Fruit fly (Drosophila melanogaster) whole organism, embryonic: Measurements from ENCODE around the gene CG10866.

Experiments used
- Asciz ChIP-seq: fragments of 200-800 bp; sonication (Bioruptor generic); optimal IDR thresholded peaks from 2 replicates; lab custom pipeline; 2017; ENCODE audit warnings: missing biosample characterization, mild to moderate bottlenecking, missing genetic modification characterization, missing genetic modification reagents
- Atf-2 ChIP-seq: fragments of 200-800 bp; sonication (Bioruptor generic); optimal IDR thresholded peaks from 2 replicates; lab custom pipeline; 2016; ENCODE audit warnings: missing biosample characterization, missing genetic modification characterization
- CG10543 ChIP-seq: fragments of 200-800 bp; sonication (Bioruptor generic); optimal IDR thresholded peaks from 3 replicates; lab custom pipeline; 2017; ENCODE audit warnings: missing biosample characterization, mild to moderate bottlenecking, missing genetic modification characterization, moderate library complexity
- CG11696 ChIP-seq: fragments of 200-800 bp; sonication (Bioruptor generic); IDR thresholded peaks from 2 replicates; pipeline ENCODE4 v1.3.6; 2022; ENCODE audit warnings: missing biosample characterization, missing genetic modification characterization
- CG12942 ChIP-seq: fragments of 200-800 bp; sonication (Bioruptor generic); optimal IDR thresholded peaks from 3 replicates; lab custom pipeline; 2016; ENCODE audit warnings: missing biosample characterization, missing genetic modification characterization
- CG15269 ChIP-seq: fragments of 200-800 bp; sonication (Bioruptor generic); optimal IDR thresholded peaks from 2 replicates; lab custom pipeline; 2018; ENCODE audit warnings: missing biosample characterization, mild to moderate bottlenecking, missing genetic modification characterization, moderate library complexity
- CG18011 ChIP-seq: fragments of 200-800 bp; sonication (Bioruptor generic); optimal IDR thresholded peaks from 2 replicates; lab custom pipeline; 2017; ENCODE audit warnings: missing biosample characterization, missing genetic modification characterization, mild to moderate bottlenecking, moderate library complexity, missing genotype
- CG2678 ChIP-seq: fragments of 200-800 bp; sonication (Bioruptor generic); optimal IDR thresholded peaks from 3 replicates; lab custom pipeline; 2019; ENCODE audit warnings: missing biosample characterization, mild to moderate bottlenecking, missing genetic modification characterization, moderate library complexity
- CG30020 ChIP-seq: fragments of 200-800 bp; optimal IDR thresholded peaks from 2 replicates; lab custom pipeline; 2019; ENCODE audit warnings: missing biosample characterization, mild to moderate bottlenecking, missing genetic modification characterization, moderate library complexity
- CG31365 ChIP-seq: fragments of 200-800 bp; sonication (Bioruptor generic); optimal IDR thresholded peaks from 2 replicates; lab custom pipeline; 2018; ENCODE audit warnings: missing biosample characterization, mild to moderate bottlenecking, missing genetic modification characterization
- CG31441 ChIP-seq: fragments of 200-800 bp; sonication (Bioruptor generic); IDR thresholded peaks from 2 replicates; pipeline ENCODE4 v1.3.6; 2022; ENCODE audit warnings: missing biosample characterization, missing genetic modification characterization
- CG34422 ChIP-seq: fragments of 200-800 bp; sonication (Bioruptor generic); IDR thresholded peaks from 3 replicates; pipeline ENCODE4 v1.3.6; 2022; ENCODE audit warnings: missing biosample characterization, missing genetic modification characterization
- CG4328 ChIP-seq: fragments of 200-800 bp; sonication (Bioruptor generic); optimal IDR thresholded peaks from 3 replicates; lab custom pipeline; 2017; ENCODE audit warnings: missing biosample characterization, missing genetic modification reagents, missing genetic modification characterization
- CG43689 ChIP-seq: fragments of 200-800 bp; sonication (Bioruptor generic); IDR thresholded peaks from 2 replicates; pipeline ENCODE4 v1.3.6; 2022; ENCODE audit warnings: missing biosample characterization, missing genetic modification characterization
- CG4404 ChIP-seq: fragments of 200-800 bp; sonication (Bioruptor generic); IDR thresholded peaks from 2 replicates; pipeline ENCODE4 v1.3.6; 2022; ENCODE audit warnings: missing biosample characterization, missing genetic modification characterization
- CG5953 ChIP-seq: fragments of 200-800 bp; sonication (Bioruptor generic); IDR thresholded peaks from 2 replicates; pipeline ENCODE4 v1.3.6; 2022; ENCODE audit warnings: missing biosample characterization, missing genetic modification characterization
- CG6654 ChIP-seq: fragments of 200-800 bp; sonication (Bioruptor generic); optimal IDR thresholded peaks from 2 replicates; lab custom pipeline; 2017; ENCODE audit warnings: missing biosample characterization, mild to moderate bottlenecking, missing genetic modification characterization
- CG8765 ChIP-seq: fragments of 200-800 bp; sonication (Bioruptor generic); IDR thresholded peaks from 2 replicates; pipeline ENCODE4 v1.3.6; 2022; ENCODE audit warnings: missing biosample characterization, missing genetic modification characterization
- CG9876 ChIP-seq: fragments of 200-800 bp; sonication (Bioruptor generic); optimal IDR thresholded peaks from 2 replicates; lab custom pipeline; 2016; ENCODE audit warnings: missing biosample characterization, missing genetic modification characterization
- Ets65A ChIP-seq: fragments of 200-800 bp; sonication (Bioruptor generic); peaks from one replicate; lab custom pipeline; 2016; ENCODE audit warnings: missing biosample characterization, missing genetic modification characterization
- Gsc ChIP-seq: fragments of 200-800 bp; sonication (Bioruptor generic); IDR thresholded peaks from 2 replicates; pipeline ENCODE4 v1.3.6; 2022; ENCODE audit warnings: missing biosample characterization, missing genetic modification characterization
- H2.0 ChIP-seq: fragments of 200-800 bp; sonication (Bioruptor generic); IDR thresholded peaks from 2 replicates; pipeline ENCODE4 v1.3.6; 2022; ENCODE audit warnings: missing biosample characterization, missing genetic modification characterization
- Hr3 ChIP-seq: fragments of 200-800 bp; sonication (Bioruptor generic); optimal IDR thresholded peaks from 3 replicates; lab custom pipeline; 2016; ENCODE audit warnings: missing biosample characterization, missing genetic modification characterization
- Kr ChIP-seq: fragments of 200-800 bp; sonication (Bioruptor generic); optimal IDR thresholded peaks from 2 replicates; lab custom pipeline; 2017; ENCODE audit warnings: missing biosample characterization, mild to moderate bottlenecking, missing genetic modification characterization
- Lpt ChIP-seq: fragments of >200 bp; optimal IDR thresholded peaks from 2 replicates; lab custom pipeline; 2018; ENCODE audit warnings: missing biosample characterization, missing genetic modification characterization
- NK7.1 ChIP-seq: fragments of 200-800 bp; sonication (Bioruptor generic); optimal IDR thresholded peaks from 3 replicates; lab custom pipeline; 2016; ENCODE audit warnings: missing biosample characterization, missing genetic modification characterization
- Nf-YC ChIP-seq: fragments of 200-800 bp; optimal IDR thresholded peaks from 3 replicates; lab custom pipeline; 2019; ENCODE audit warnings: missing biosample characterization, mild to moderate bottlenecking, missing genetic modification characterization, moderate library complexity
- Oli ChIP-seq: fragments of 200-800 bp; sonication (Bioruptor generic); optimal IDR thresholded peaks from 2 replicates; lab custom pipeline; 2018; ENCODE audit warnings: missing biosample characterization, mild to moderate bottlenecking, missing genetic modification characterization, moderate library complexity
- Rfx ChIP-seq: fragments of 200-800 bp; sonication (Bioruptor generic); IDR thresholded peaks from 2 replicates; pipeline ENCODE4 v1.3.6; 2022; ENCODE audit warnings: missing biosample characterization, missing genetic modification characterization
- Rx ChIP-seq: fragments of 200-800 bp; sonication (Bioruptor generic); IDR thresholded peaks from 2 replicates; pipeline ENCODE4 v1.3.6; 2022; ENCODE audit warnings: missing biosample characterization, missing genetic modification characterization
- TFAM ChIP-seq: fragments of 200-800 bp; sonication (Bioruptor generic); optimal IDR thresholded peaks from 2 replicates; lab custom pipeline; 2017; ENCODE audit warnings: missing biosample characterization, missing genetic modification characterization, inconsistent platforms
- Taf1 ChIP-seq: fragments of 200-800 bp; sonication (Bioruptor generic); IDR thresholded peaks from 2 replicates; pipeline ENCODE4 v1.3.6; 2022; ENCODE audit warnings: missing biosample characterization, missing genetic modification characterization
- abd-A ChIP-seq: fragments of 200-800 bp; sonication (Bioruptor generic); optimal IDR thresholded peaks from 3 replicates; lab custom pipeline; 2019; ENCODE audit warnings: missing biosample characterization, mild to moderate bottlenecking, missing genetic modification characterization, moderate library complexity
- bbx ChIP-seq: fragments of 200-800 bp; sonication (Bioruptor generic); IDR thresholded peaks from 2 replicates; pipeline ENCODE4 v1.3.6; 2022; ENCODE audit warnings: missing biosample characterization, missing genetic modification characterization; ENCODE audit not compliant: partially characterized antibody
- chif ChIP-seq, 2 experiments: fragments of 200-800 bp; sonication (Bioruptor generic); optimal IDR thresholded peaks; 3 replicates each; lab custom pipeline; 2016; ENCODE audit warnings: missing biosample characterization in 2 of 2, missing genetic modification characterization in 2 of 2
- chm ChIP-seq: fragments of 200-800 bp; sonication (Bioruptor generic); IDR thresholded peaks from 2 replicates; pipeline ENCODE4 v1.3.6; 2022; ENCODE audit warnings: missing biosample characterization, missing genetic modification characterization
- chn ChIP-seq: fragments of 200-800 bp; sonication (Bioruptor generic); optimal IDR thresholded peaks from 2 replicates; lab custom pipeline; 2016; ENCODE audit warnings: missing biosample characterization, missing genetic modification characterization
- crc ChIP-seq: fragments of 200-800 bp; sonication (Bioruptor generic); optimal IDR thresholded peaks from 2 replicates; lab custom pipeline; 2016; ENCODE audit warnings: missing biosample characterization, missing genetic modification characterization
- crol ChIP-seq: fragments of 200-800 bp; sonication (Bioruptor generic); IDR thresholded peaks from 2 replicates; pipeline ENCODE4 v1.3.6; 2022; ENCODE audit warnings: missing biosample characterization, missing genetic modification characterization
- dysf ChIP-seq: fragments of 200-800 bp; sonication (Bioruptor generic); IDR thresholded peaks from 3 replicates; pipeline ENCODE4 v1.3.6; 2022; ENCODE audit warnings: missing biosample characterization, missing genetic modification characterization
- ewg ChIP-seq: fragments of 200-800 bp; sonication (Bioruptor generic); optimal IDR thresholded peaks from 3 replicates; lab custom pipeline; 2017; ENCODE audit warnings: mild to moderate bottlenecking, missing biosample characterization, missing genetic modification reagents, missing genetic modification characterization
- fd3F ChIP-seq: fragments of 200-800 bp; sonication (Bioruptor generic); optimal IDR thresholded peaks from 2 replicates; lab custom pipeline; 2018; ENCODE audit warnings: missing biosample characterization, mild to moderate bottlenecking, missing genetic modification characterization, moderate library complexity
- fd64A ChIP-seq: fragments of 200-800 bp; sonication (Bioruptor generic); optimal IDR thresholded peaks from 3 replicates; lab custom pipeline; 2018; ENCODE audit warnings: missing biosample characterization, mild to moderate bottlenecking, missing genetic modification characterization
- kah ChIP-seq: fragments of 200-800 bp; sonication (Bioruptor generic); optimal IDR thresholded peaks from 2 replicates; lab custom pipeline; 2018; ENCODE audit warnings: missing biosample characterization, mild to moderate bottlenecking, missing genetic modification characterization
- nerfin-1 ChIP-seq: fragments of 200-800 bp; sonication (Bioruptor generic); optimal IDR thresholded peaks from 3 replicates; lab custom pipeline; 2019; ENCODE audit warnings: missing biosample characterization, mild to moderate bottlenecking, missing genetic modification characterization, moderate library complexity
- onecut ChIP-seq: fragments of 200-800 bp; sonication (Bioruptor generic); IDR thresholded peaks from 2 replicates; pipeline ENCODE4 v1.3.6; 2022; ENCODE audit warnings: missing biosample characterization, missing genetic modification characterization
- org-1 ChIP-seq: fragments of 200-800 bp; sonication (Bioruptor generic); optimal IDR thresholded peaks from 2 replicates; lab custom pipeline; 2017; ENCODE audit warnings: missing biosample characterization, missing genetic modification characterization
- pb ChIP-seq: fragments of 200-800 bp; sonication (Bioruptor generic); optimal IDR thresholded peaks from 3 replicates; lab custom pipeline; 2016; ENCODE audit warnings: missing biosample characterization, missing genetic modification characterization
- so ChIP-seq: fragments of 200-800 bp; sonication (Bioruptor generic); IDR thresholded peaks from 3 replicates; pipeline ENCODE4 v1.3.6; 2022; ENCODE audit warnings: missing biosample characterization, missing genetic modification characterization
- vnd ChIP-seq: fragments of 200-800 bp; sonication (Bioruptor generic); IDR thresholded peaks from 3 replicates; pipeline ENCODE4 v1.3.6; 2022; ENCODE audit warnings: missing biosample characterization, missing genetic modification characterization; ENCODE audit not compliant: partially characterized antibody
- wor ChIP-seq: fragments of 200-800 bp; sonication (Bioruptor generic); IDR thresholded peaks from 2 replicates; pipeline ENCODE4 v1.3.6; 2022; ENCODE audit warnings: missing biosample characterization, missing genetic modification characterization

The CG10866 gene

dm6 chr3L:3970372-3971031 is 32.7 kb upstream of the CG10866 start (continued):
- no peak for TF ChIP-seq CG31365 (tag; lab: Kevin White, UChicago)
- peak; percentile 92 for TF ChIP-seq Ets65A (GFP tag; lab: Kevin White, UChicago)
- no peak for TF ChIP-seq pb (GFP tag; lab: Kevin White, UChicago)
- TF ChIP-seq Rx (GFP tag; lab: Robert Waterston, UW): no peak
- TF ChIP-seq ewg (GFP tag; lab: Kevin White, UChicago): peak; percentile 10
- TF ChIP-seq nerfin-1 (tag; lab: Kevin White, UChicago): no peak
- no peak for TF ChIP-seq Atf-2 (GFP tag; lab: Kevin White, UChicago)
- no peak for TF ChIP-seq crc (GFP tag; lab: Kevin White, UChicago)
- TF ChIP-seq CG12942 (GFP tag; lab: Kevin White, UChicago): no peak
- no peak for TF ChIP-seq NK7.1
- no peak for TF ChIP-seq CG34422 (GFP tag; lab: Robert Waterston, UW)
- TF ChIP-seq abd-A (tag; lab: Kevin White, UChicago): no peak
- TF ChIP-seq CG15269 (tag; lab: Kevin White, UChicago): peak; percentile 55
- peak; percentile 50; the same call in 1 of the 2 replicates for TF ChIP-seq Rfx (GFP tag; lab: Robert Waterston, UW)
- no peak for TF ChIP-seq Kr (GFP tag; lab: Kevin White, UChicago)
- no peak for TF ChIP-seq Taf1
- no peak for TF ChIP-seq CG8765 (GFP tag; lab: Robert Waterston, UW)
- no peak for TF ChIP-seq vnd (GFP tag; lab: Robert Waterston, UW)
- peak; percentile 64; the same call in 2 of the 3 replicates for TF ChIP-seq dysf
- TF ChIP-seq CG2678: peak; percentile 68
- no peak for TF ChIP-seq CG5953 (GFP tag; lab: Robert Waterston, UW)
- TF ChIP-seq CG10543: no peak
- TF ChIP-seq kah (GFP tag; lab: Kevin White, UChicago): no peak
- peak; percentile 45 for TF ChIP-seq H2.0 (GFP tag; lab: Robert Waterston, UW)
- TF ChIP-seq Hr3: no peak
- TF ChIP-seq CG11696 (GFP tag; lab: Robert Waterston, UW): no peak
- no peak for TF ChIP-seq fd64A (GFP tag; lab: Kevin White, UChicago)
- TF ChIP-seq bbx (GFP tag; lab: Robert Waterston, UW): no peak
- no peak for TF ChIP-seq crol
- TF ChIP-seq CG43689 (GFP tag; lab: Robert Waterston, UW): no peak
- no peak for TF ChIP-seq CG30020
- no peak for TF ChIP-seq onecut (GFP tag; lab: Robert Waterston, UW)
- no peak for TF ChIP-seq CG4404
- no peak for TF ChIP-seq Asciz (GFP tag; lab: Kevin White, UChicago)
- TF ChIP-seq TFAM (GFP tag; lab: Kevin White, UChicago): no peak
- no peak for TF ChIP-seq chn (GFP tag; lab: Kevin White, UChicago)
- TF ChIP-seq Oli: peak; percentile 50
- peak; percentile 52; the same call in 1 of the 2 replicates for TF ChIP-seq CG31441 (GFP tag; lab: Robert Waterston, UW)
- TF ChIP-seq chif (GFP tag; optimal IDR thresholded peaks at IDR 0.05; lab: Kevin White, UChicago): peak; percentile 6 to 16
- TF ChIP-seq Lpt: no peak
- TF ChIP-seq fd3F (GFP tag; lab: Kevin White, UChicago): peak; percentile 17
- TF ChIP-seq so (GFP tag; lab: Robert Waterston, UW): peak; percentile 35; the same call in 1 of the 3 replicates
- TF ChIP-seq CG4328: no peak
- no peak for TF ChIP-seq wor (GFP tag; lab: Robert Waterston, UW)
- TF ChIP-seq Gsc (GFP tag; lab: Robert Waterston, UW): no peak
- no peak for TF ChIP-seq CG9876
- no peak for TF ChIP-seq Nf-YC (tag; lab: Kevin White, UChicago)
- TF ChIP-seq org-1: no peak
- TF ChIP-seq chm (GFP tag; lab: Robert Waterston, UW): no peak; the same call in 1 of the 2 replicates
- no peak for TF ChIP-seq CG6654
- no peak for TF ChIP-seq CG18011 (GFP tag; lab: Kevin White, UChicago)
